Worm (Caenorhabditis elegans): ENCODE data around the gene rabr-4.
A peak's percentile ranks its signal among the peaks of the same experiment; 100 is the strongest.

Gene rabr-4

DNA sequence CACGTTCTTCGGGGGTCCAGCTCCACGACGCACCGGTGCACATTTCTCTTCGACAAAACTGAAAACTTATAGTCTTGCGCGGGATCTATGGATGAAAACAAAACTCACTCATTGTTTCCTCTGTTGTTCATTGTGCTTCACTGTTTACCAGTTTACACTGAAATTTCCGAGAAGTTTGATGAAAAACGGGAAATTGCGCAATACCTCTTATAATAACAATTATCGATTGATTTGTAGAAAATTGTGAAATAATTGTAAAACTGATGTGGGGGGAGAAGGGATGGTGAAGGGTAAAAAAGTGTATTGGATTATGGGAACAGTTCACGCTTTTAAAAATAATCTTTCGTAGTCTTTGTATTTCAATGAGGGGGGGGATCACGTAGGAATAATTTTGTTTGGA is 34.7 kb downstream of the rabr-4 start:
- TF ChIP-seq ceh-83 (GFP tag; optimal IDR thresholded peaks at IDR 0.05) = no peak
- TF ChIP-seq zip-8 (tag; optimal IDR thresholded peaks at IDR 0.05) = peak; percentile 69

DNA sequence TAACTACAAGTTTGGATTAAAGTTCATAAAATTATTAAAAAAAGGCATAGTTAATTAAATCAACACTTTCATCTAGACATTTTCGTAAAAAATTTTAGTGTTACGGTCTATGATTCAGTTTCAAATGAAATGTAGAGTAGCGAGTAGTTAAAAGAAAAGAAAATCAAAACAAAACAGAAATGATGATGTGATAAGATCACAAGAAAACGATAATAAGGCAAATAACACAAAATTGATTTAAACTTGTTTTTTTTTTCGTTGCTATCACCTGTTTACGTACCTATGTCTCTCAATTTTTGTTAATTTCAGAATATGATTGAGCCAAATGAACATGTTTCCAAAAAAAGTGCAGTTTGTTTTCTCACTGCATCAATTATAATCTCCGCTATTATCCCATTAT is 35.2 kb downstream of the rabr-4 start, which contains the start of the genes F21H7.2 and F21H7.12:
F21H7.2 (minus strand) TSS at position 101 of the 400 bp plus-strand sequence.
F21H7.12 (plus strand) TSS at position 270 of the 400 bp plus-strand sequence.
- TF ChIP-seq blmp-1 (tag; optimal IDR thresholded peaks at IDR 0.05) = no peak
- TF ChIP-seq lin-32 (GFP tag; optimal IDR thresholded peaks at IDR 0.05) = no peak
- no peak for TF ChIP-seq nhr-76 (tag; optimal IDR thresholded peaks at IDR 0.05)
- TF ChIP-seq M03D4.4 (tag; optimal IDR thresholded peaks at IDR 0.05) = no peak
- TF ChIP-seq bed-3 (GFP tag; optimal IDR thresholded peaks at IDR 0.05) = no peak
- no peak for TF ChIP-seq ces-1 (GFP tag; optimal IDR thresholded peaks at IDR 0.05)
- TF ChIP-seq hlh-1 (tag; optimal IDR thresholded peaks at IDR 0.05) = no peak
- TF ChIP-seq sem-2 (GFP tag; optimal IDR thresholded peaks at IDR 0.05) = no peak
- no peak for TF ChIP-seq lin-13 (tag; optimal IDR thresholded peaks at IDR 0.05)
- no peak for TF ChIP-seq ceh-83 (GFP tag; optimal IDR thresholded peaks at IDR 0.05)
- no peak for TF ChIP-seq mep-1 (tag; optimal IDR thresholded peaks at IDR 0.05)
- no peak for TF ChIP-seq ceh-39 (tag; optimal IDR thresholded peaks at IDR 0.05)
- no peak for TF ChIP-seq unc-39 (tag; optimal IDR thresholded peaks at IDR 0.05)

DNA sequence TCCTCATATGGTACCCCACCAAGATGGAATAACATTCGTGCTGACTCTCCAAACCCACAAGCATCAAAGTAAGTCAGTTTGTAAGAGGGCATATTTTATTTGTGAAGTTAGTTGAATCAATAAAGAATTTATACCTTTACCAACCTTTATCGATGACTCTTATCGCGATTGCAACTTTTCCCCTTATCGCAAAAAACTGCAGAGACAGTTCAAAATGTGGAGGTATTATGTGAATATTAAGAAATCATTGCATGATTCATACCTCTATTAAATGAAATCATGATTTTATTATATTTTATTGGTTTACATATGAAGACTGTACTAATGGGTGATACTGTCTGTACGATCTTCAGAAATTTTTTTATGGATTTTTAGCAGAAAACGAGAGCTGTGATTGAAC is 37.4 kb downstream of the rabr-4 start, which contains the start of gene gst-22:
gst-22 (minus strand) TSS at position 103 of the 400 bp plus-strand sequence.
- TF ChIP-seq sem-2 (GFP tag; optimal IDR thresholded peaks at IDR 0.05) (no peak), tbx-8 (GFP tag; optimal IDR thresholded peaks at IDR 0.05) (no peak), drap-1 (GFP tag; optimal IDR thresholded peaks at IDR 0.05) (no peak), snpc-4 (tag; optimal IDR thresholded peaks at IDR 0.05) (no peak), lin-32 (GFP tag; optimal IDR thresholded peaks at IDR 0.05) (no peak), nhr-12 (tag; optimal IDR thresholded peaks at IDR 0.05) (no peak), ztf-11 (tag; optimal IDR thresholded peaks at IDR 0.05) (no peak), nhr-2 (tag; optimal IDR thresholded peaks at IDR 0.05) (no peak), unc-39 (tag; optimal IDR thresholded peaks at IDR 0.05) (no peak), elt-1 (tag; optimal IDR thresholded peaks at IDR 0.05; ENCODE audit: borderline replicate concordance, insufficient read depth) (no peak), nhr-28 (tag; optimal IDR thresholded peaks at IDR 0.05) (no peak), nhr-76 (tag; optimal IDR thresholded peaks at IDR 0.05) (no peak)

DNA sequence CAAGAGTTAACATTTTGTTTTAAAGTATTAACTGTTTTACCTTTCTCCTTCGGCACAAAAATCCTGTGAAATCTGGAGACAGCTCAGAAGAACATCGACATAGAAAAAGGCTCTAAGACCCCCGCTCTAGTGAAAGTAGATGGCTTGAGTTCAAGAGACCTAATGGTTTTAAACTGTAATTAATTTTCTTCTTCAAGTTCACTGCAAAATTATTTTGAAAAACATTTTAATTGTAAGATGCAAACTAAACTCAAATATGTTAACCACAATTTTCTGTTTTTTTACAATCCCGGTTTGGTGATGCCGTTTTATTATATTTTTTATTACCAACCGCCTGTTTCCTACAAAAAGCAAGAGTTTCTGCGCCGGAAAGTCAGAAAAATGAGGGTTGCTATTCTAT is 38.9 kb downstream of the rabr-4 start, which contains the start of gene clec-233:
clec-233 (plus strand) TSS at position 301 of the 400 bp plus-strand sequence.
- TF ChIP-seq nhr-76 (tag; optimal IDR thresholded peaks at IDR 0.05) (no peak), sem-2 (GFP tag; optimal IDR thresholded peaks at IDR 0.05) (no peak), cnd-1 (tag; optimal IDR thresholded peaks at IDR 0.05) (no peak), unc-39 (tag; optimal IDR thresholded peaks at IDR 0.05) (no peak), zip-8 (tag; optimal IDR thresholded peaks at IDR 0.05) (no peak), M03D4.4 (tag; optimal IDR thresholded peaks at IDR 0.05) (no peak), ceh-39 (tag; optimal IDR thresholded peaks at IDR 0.05) (no peak), ham-2 (GFP tag; optimal IDR thresholded peaks at IDR 0.05) (no peak), nhr-12 (tag; optimal IDR thresholded peaks at IDR 0.05) (no peak), lin-32 (GFP tag; optimal IDR thresholded peaks at IDR 0.05) (no peak), sptf-1 (tag; optimal IDR thresholded peaks at IDR 0.05) (no peak)

DNA sequence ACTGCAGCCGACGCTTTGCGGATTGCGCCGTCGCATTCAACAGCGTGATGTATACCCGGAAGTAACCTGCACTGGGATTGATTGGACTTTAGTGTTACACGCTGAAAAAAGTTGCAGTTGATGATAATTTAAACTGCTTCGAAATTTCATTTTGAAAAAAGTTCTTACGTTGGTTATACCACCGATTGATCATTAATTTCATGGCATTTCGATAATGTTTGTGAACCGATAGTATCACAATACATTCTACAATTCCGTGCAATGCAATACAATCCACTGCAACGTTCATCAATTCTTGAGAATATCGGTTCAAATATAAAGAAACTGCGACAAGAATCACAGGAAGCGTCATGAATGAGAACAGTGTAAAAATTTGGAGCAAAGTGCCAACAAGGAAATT is 40.4 kb downstream of the rabr-4 start, which contains the start of gene F21H7.3:
F21H7.3 (minus strand) TSS at position 101 of the 400 bp plus-strand sequence.
- no peak for TF ChIP-seq ces-1 (GFP tag; optimal IDR thresholded peaks at IDR 0.05)
- TF ChIP-seq cnd-1 (tag; optimal IDR thresholded peaks at IDR 0.05) = no peak
- TF ChIP-seq blmp-1 (tag; optimal IDR thresholded peaks at IDR 0.05) = no peak
- no peak for TF ChIP-seq unc-39 (tag; optimal IDR thresholded peaks at IDR 0.05)
- no peak for TF ChIP-seq M03D4.4 (tag; optimal IDR thresholded peaks at IDR 0.05)
- TF ChIP-seq nhr-28 (tag; optimal IDR thresholded peaks at IDR 0.05) = no peak

DNA sequence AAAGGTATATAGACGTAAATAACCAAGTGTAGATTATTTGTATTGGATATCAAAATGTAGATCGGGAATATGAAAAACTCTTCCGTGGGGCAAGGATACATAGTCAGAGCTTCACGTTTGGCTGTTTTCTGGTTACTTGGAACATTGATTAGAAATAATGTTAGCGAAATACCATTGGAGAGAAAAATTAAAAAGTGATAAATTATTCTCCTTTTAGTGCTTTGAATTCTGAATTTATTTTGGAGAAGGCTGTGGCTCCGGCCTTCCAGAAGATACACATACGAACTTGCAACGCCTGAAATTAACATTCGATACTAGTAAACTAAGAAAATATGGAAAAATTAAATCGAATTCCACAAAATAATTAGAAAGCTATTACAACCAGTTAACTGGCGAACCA is 40.9 kb downstream of the rabr-4 start, which contains the start of gene srh-98:
srh-98 (minus strand) TSS at position 101 of the 400 bp plus-strand sequence.
- TF ChIP-seq tbx-8 (GFP tag; optimal IDR thresholded peaks at IDR 0.05) (no peak), ztf-11 (tag; optimal IDR thresholded peaks at IDR 0.05) (no peak), mls-2 (tag; optimal IDR thresholded peaks at IDR 0.05) (no peak), ceh-39 (tag; optimal IDR thresholded peaks at IDR 0.05) (no peak), sem-2 (GFP tag; optimal IDR thresholded peaks at IDR 0.05) (no peak), elt-1 (tag; optimal IDR thresholded peaks at IDR 0.05; ENCODE audit: borderline replicate concordance, insufficient read depth) (no peak), ham-2 (GFP tag; optimal IDR thresholded peaks at IDR 0.05) (no peak), nhr-2 (tag; optimal IDR thresholded peaks at IDR 0.05) (no peak), hlh-1 (tag; optimal IDR thresholded peaks at IDR 0.05) (no peak), flh-1 (GFP tag; optimal IDR thresholded peaks at IDR 0.05) (no peak)

Data from whole organism, mixed stage, embryonic.